Worm (Caenorhabditis elegans) whole organism, young adult: ENCODE results near the gene E02H9.6.
A peak's percentile ranks its signal among the peaks of the same experiment; 100 is the strongest.

Experiments used
- K12H6.12 ChIP-seq: fragments of 200-800 bp; sonication (Bioruptor generic); optimal IDR thresholded peaks from 2 replicates; lab custom pipeline; 2018; ENCODE audit warnings: mild to moderate bottlenecking, missing genetic modification characterization, missing compliant biosample characterization
- nfya-1 ChIP-seq: sonication (generic microtip); optimal IDR thresholded peaks from 2 replicates; lab custom pipeline; 2017; ENCODE audit warnings: antibody characterized with exemption, missing compliant biosample characterization, missing genetic modification characterization, borderline replicate concordance; ENCODE audit not compliant: insufficient read depth
- pha-4 ChIP-seq: fragments of 150-350 bp; sonication (generic microtip); optimal IDR thresholded peaks from 2 replicates; lab custom pipeline; 2014; ENCODE audit warnings: missing biosample characterization, missing genetic modification reagents, missing genetic modification characterization
- snpc-4 ChIP-seq, 5 experiments: fragments of 150-350 bp in 1 of 5; sonication (generic microtip) in 4 of 5; optimal IDR thresholded peaks; 2 replicates each; lab custom pipeline; 2014 to 2018; ENCODE audit warnings: missing genetic modification characterization in 5 of 5, missing biosample characterization in 3 of 5, antibody characterized with exemption in 2 of 5, mild to moderate bottlenecking in 2 of 5, missing compliant biosample characterization in 2 of 5, missing genotype in 2 of 5, moderate library complexity in 2 of 5, missing genetic modification reagents in 1 of 5

- no peak for TF ChIP-seq nfya-1
- no peak for TF ChIP-seq K12H6.12 (tag; lab: Kevin White, UChicago)
- TF ChIP-seq pha-4 (tag; lab: Kevin White, UChicago), result no peak
- TF ChIP-seq snpc-4 (GFP tag; optimal IDR thresholded peaks at IDR 0.05; lab: Kevin White, UChicago), result no peak
- TF ChIP-seq snpc-4 (tag; optimal IDR thresholded peaks at IDR 0.05; lab: Kevin White, UChicago), result peak in 1 of 4 experiments; percentile 14
Measured at ce11 chrIII:2471855-2472254, 36.0 kb downstream of the E02H9.6 start.
